Worm (Caenorhabditis elegans): ENCODE data around the gene npl-4.2.
A peak's percentile ranks its signal among the peaks of the same experiment; 100 is the strongest.

The npl-4.2 gene

DNA sequence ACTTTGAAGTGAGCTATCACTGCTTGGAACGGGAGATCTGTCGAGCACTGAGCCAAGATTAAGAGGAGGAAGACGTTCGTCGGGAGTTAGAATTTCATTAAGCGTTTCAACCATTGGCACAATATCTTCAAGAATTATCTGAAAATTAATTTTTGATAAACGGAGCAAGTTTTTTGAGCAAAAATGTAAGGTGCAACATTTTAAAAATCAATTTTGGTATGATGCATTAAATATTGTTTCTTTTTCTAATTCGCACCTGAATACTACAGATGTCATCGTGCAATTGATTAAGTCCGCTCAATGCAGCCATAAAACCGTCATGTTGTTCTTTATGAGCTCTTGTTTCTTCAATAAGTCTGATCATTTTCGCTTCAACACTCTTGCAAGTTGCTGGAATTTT is 25.6 kb downstream of the npl-4.2 start, which contains the start of gene ddl-1:
TSS of gene ddl-1 (minus strand) at position 101 of the 400 bp plus-strand sequence.
- TF ChIP-seq tra-4 (tag; optimal IDR thresholded peaks at IDR 0.05) (no peak), B0310.2 (tag; optimal IDR thresholded peaks at IDR 0.05) (no peak), ceh-13 (GFP tag; optimal IDR thresholded peaks at IDR 0.05) (no peak), hmg-4 (GFP tag; optimal IDR thresholded peaks at IDR 0.05) (no peak), scrt-1 (GFP tag; IDR thresholded peaks at IDR 0.05) (no peak), ets-7 (tag; optimal IDR thresholded peaks at IDR 0.05) (no peak), sea-1 (GFP tag; conservative IDR thresholded peaks at IDR 0.05) (no peak)

DNA sequence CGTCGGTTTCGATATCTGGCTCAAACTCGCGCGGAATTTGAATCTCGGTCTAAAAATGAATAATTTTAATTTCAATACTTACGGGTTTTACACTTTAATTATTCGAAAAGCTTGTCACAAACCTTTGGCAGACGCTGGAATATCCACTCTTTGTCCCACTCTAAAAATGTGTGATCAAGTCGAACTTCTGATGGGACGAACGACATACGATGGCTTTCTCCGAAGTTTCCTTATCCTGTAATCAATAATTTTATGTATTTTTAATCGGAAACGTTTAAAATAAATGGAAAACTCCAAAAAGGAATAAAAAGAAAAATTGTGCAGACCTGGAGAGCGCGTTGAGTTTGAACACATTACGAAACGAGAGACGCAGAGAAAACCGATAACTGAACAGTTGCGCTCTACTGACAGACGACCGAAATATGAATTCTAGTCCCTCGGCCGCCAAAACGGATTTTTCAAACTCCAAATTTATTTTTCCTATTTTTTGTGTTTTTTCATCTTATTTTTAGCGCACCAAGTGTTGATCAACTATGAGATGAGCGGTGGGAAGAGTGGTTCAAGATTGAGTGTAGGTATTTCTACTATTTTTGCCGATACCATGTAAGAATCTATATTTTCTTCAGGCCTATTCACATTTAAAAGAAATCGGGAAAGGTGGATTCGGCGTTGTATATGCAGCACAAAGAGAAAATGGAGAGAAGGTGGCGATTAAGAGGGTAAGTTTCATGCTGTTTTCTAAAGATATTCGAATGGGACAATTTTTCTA is 26.7 kb downstream of the npl-4.2 start, which contains the start of the genes sam-4, F59E12.17 and zyg-1:
TSS of gene sam-4 (minus strand) at position 51 of the 769 bp plus-strand sequence.
TSS of gene F59E12.17 (minus strand) at position 235 of the 769 bp plus-strand sequence.
TSS of gene zyg-1 (plus strand) at position 513 of the 769 bp plus-strand sequence.
- TF ChIP-seq F13C5.2 (tag; optimal IDR thresholded peaks at IDR 0.05): peak; percentile 16
- TF ChIP-seq flt-1 (GFP tag; IDR thresholded peaks at IDR 0.05): no peak
- peak; percentile 59 for TF ChIP-seq tbx-37 (GFP tag; conservative IDR thresholded peaks at IDR 0.05)
- TF ChIP-seq tra-4 (tag; optimal IDR thresholded peaks at IDR 0.05): no peak
- TF ChIP-seq ceh-36 (tag; optimal IDR thresholded peaks at IDR 0.05): no peak
- peak; percentile 59; the same call in 1 of the 2 replicates for TF ChIP-seq pes-1 (GFP tag; IDR thresholded peaks at IDR 0.05)

DNA sequence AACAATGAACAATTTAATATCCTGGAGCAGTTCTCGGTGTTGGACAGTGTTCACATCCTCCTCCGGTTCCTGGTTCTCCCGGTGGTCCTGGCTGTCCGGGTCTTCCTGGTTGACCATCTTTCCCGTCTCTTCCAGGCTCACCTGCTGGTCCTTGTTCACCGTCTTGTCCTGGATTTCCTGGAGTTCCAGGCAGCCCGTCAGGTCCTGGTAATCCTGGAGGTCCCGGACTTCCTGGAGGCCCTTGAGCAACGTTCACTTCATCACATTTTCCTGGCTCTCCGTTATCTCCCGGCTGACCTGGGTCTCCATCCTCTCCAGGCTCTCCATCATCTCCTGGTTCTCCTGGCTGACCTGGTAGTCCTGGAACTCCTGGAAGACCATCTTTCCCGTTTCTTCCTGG is 28.7 kb downstream of the npl-4.2 start:
- TF ChIP-seq hnd-1 (tag; optimal IDR thresholded peaks at IDR 0.05) (no peak), aly-1 (tag; optimal IDR thresholded peaks at IDR 0.05) (peak; percentile 16)

DNA sequence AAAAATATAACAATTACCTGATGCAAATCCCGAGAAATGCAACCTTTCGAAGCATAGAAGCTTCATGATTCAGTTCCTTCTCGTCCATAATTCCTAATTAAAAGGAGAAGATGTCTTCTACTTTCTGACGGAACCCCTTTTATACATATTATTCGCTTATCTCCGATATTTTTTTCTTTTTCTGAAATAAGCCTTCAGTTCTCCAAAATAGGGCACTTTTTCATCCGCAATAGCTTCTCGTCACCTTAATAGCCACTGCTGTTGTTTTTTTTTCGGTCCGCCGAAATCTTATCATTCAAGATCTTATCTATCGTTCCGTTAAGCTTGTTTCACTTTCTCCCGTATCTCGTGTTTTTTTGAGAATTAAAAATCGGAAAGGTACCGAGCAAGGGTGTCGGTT is 29.6 kb downstream of the npl-4.2 start, which contains the start of gene bli-2:
TSS of gene bli-2 (minus strand) at position 101 of the 400 bp plus-strand sequence.
- TF ChIP-seq aly-1 (tag; optimal IDR thresholded peaks at IDR 0.05) (no peak), tbx-11 (GFP tag; IDR thresholded peaks at IDR 0.05) (no peak), ceh-13 (GFP tag; optimal IDR thresholded peaks at IDR 0.05) (no peak), F13C5.2 (tag; optimal IDR thresholded peaks at IDR 0.05) (no peak), tbx-37 (GFP tag; conservative IDR thresholded peaks at IDR 0.05) (no peak), hnd-1 (tag; optimal IDR thresholded peaks at IDR 0.05) (no peak), hmbx-1 (tag; optimal IDR thresholded peaks at IDR 0.05) (no peak), B0310.2 (tag; optimal IDR thresholded peaks at IDR 0.05) (no peak), ceh-36 (tag; optimal IDR thresholded peaks at IDR 0.05) (no peak), sea-1 (GFP tag; conservative IDR thresholded peaks at IDR 0.05) (no peak), scrt-1 (GFP tag; IDR thresholded peaks at IDR 0.05) (no peak), hmg-4 (GFP tag; optimal IDR thresholded peaks at IDR 0.05) (no peak)

DNA sequence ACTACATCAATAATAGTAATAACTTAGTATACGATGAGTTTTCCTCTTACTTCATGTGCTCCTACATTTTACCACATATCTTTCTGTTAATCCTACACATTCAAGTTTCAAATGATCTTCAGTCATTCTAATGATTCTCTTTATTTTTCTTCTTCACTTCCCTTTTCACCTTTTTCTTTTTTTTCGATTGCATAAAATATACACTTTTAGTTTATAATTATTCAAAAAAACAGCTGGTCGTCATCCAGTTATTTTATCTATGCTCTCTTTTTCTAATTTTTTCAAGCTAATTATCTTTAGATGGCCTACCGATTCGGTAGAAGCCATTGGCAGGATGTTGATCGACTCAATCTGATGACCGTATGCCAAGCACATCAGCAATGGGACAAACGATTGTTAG is 31.5 kb downstream of the npl-4.2 start, which contains the start of gene F59E12.1:
TSS of gene F59E12.1 (plus strand) at position 301 of the 400 bp plus-strand sequence.
- no peak for TF ChIP-seq tra-4 (tag; optimal IDR thresholded peaks at IDR 0.05)
- no peak for TF ChIP-seq sea-1 (GFP tag; conservative IDR thresholded peaks at IDR 0.05)
- TF ChIP-seq ceh-36 (tag; optimal IDR thresholded peaks at IDR 0.05): no peak
- no peak for TF ChIP-seq tbx-37 (GFP tag; conservative IDR thresholded peaks at IDR 0.05)
- TF ChIP-seq F13C5.2 (tag; optimal IDR thresholded peaks at IDR 0.05): no peak
- no peak for TF ChIP-seq hmbx-1 (tag; optimal IDR thresholded peaks at IDR 0.05)
- no peak for TF ChIP-seq ceh-13 (GFP tag; optimal IDR thresholded peaks at IDR 0.05)
- TF ChIP-seq tbx-11 (GFP tag; IDR thresholded peaks at IDR 0.05): no peak
- no peak for TF ChIP-seq aly-1 (tag; optimal IDR thresholded peaks at IDR 0.05)
- TF ChIP-seq hnd-1 (tag; optimal IDR thresholded peaks at IDR 0.05): no peak
- TF ChIP-seq hmg-4 (GFP tag; optimal IDR thresholded peaks at IDR 0.05): no peak
- TF ChIP-seq flt-1 (GFP tag; IDR thresholded peaks at IDR 0.05): no peak
- TF ChIP-seq pes-1 (GFP tag; IDR thresholded peaks at IDR 0.05): no peak
- TF ChIP-seq scrt-1 (GFP tag; IDR thresholded peaks at IDR 0.05): no peak
- no peak for TF ChIP-seq ets-7 (tag; optimal IDR thresholded peaks at IDR 0.05)
- TF ChIP-seq B0310.2 (tag; optimal IDR thresholded peaks at IDR 0.05): no peak
- no peak for TF ChIP-seq ama-1 (optimal IDR thresholded peaks at IDR 0.05)

DNA sequence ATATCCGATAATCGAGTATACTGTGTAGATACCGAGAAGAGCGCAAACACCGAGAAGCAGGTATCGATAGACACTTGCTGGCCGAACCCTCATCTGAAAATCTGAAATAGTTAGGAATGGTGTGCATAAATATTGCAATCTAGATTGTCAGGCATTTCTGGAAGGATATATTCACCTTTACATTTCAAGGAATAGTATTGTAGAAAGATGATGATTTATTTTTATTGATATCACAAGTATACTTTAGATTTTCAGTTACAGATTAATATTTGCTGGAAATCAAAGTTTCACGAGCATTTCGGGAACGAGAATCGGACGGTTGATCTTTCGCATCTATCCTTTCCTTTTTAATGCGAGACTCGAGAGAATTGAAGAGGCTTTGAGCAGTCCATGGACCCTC is 37.0 kb downstream of the npl-4.2 start, which contains the start of gene fut-3:
TSS of gene fut-3 (minus strand) at position 101 of the 400 bp plus-strand sequence.
- TF ChIP-seq hnd-1 (tag; optimal IDR thresholded peaks at IDR 0.05): no peak

DNA sequence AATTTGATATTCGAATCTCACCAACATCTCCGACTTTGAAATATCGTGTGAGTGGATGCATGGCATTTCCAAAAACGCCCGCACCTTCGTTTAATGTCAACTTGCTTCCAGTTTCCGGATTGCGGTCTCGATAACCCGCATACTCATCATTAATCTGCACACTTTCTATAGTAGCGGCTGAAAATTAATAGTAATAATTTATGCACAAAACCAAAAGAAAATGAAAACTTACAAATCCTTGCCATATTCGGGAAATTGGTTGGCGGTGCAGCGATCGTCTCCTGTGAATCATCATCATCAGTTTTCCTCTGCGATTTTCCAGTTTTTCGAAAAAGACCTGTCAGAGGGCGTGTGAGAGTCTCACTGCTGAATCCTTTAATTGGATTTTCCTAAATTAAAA is 37.5 kb downstream of the npl-4.2 start:
- TF ChIP-seq F13C5.2 (tag; optimal IDR thresholded peaks at IDR 0.05): no peak
- TF ChIP-seq hmg-4 (GFP tag; optimal IDR thresholded peaks at IDR 0.05): no peak
- TF ChIP-seq tra-4 (tag; optimal IDR thresholded peaks at IDR 0.05): no peak
- TF ChIP-seq pes-1 (GFP tag; IDR thresholded peaks at IDR 0.05): no peak
- TF ChIP-seq aly-1 (tag; optimal IDR thresholded peaks at IDR 0.05): no peak
- TF ChIP-seq flt-1 (GFP tag; IDR thresholded peaks at IDR 0.05): no peak
- TF ChIP-seq scrt-1 (GFP tag; IDR thresholded peaks at IDR 0.05): no peak
- no peak for TF ChIP-seq tbx-37 (GFP tag; conservative IDR thresholded peaks at IDR 0.05)
- no peak for TF ChIP-seq hmbx-1 (tag; optimal IDR thresholded peaks at IDR 0.05)
- no peak for TF ChIP-seq sea-1 (GFP tag; conservative IDR thresholded peaks at IDR 0.05)
- no peak for TF ChIP-seq tbx-11 (GFP tag; IDR thresholded peaks at IDR 0.05)
- TF ChIP-seq B0310.2 (tag; optimal IDR thresholded peaks at IDR 0.05): no peak
- TF ChIP-seq ceh-36 (tag; optimal IDR thresholded peaks at IDR 0.05): no peak
- no peak for TF ChIP-seq ets-7 (tag; optimal IDR thresholded peaks at IDR 0.05)
- TF ChIP-seq hnd-1 (tag; optimal IDR thresholded peaks at IDR 0.05): no peak

All from whole organism, early embryonic.